Worm (Caenorhabditis elegans): ENCODE data around the gene sas-6.
A peak's percentile ranks its signal among the peaks of the same experiment; 100 is the strongest.

ce11 chrIV:13788652-13789051 lies at the start of gene sas-6, which contains the start of gene Y45F10D.7:
- TF ChIP-seq unc-62 (GFP tag; optimal IDR thresholded peaks at IDR 0.05 in 1 of 2) (peak in 1 of 2 experiments; percentile 40), unc-62 (tag; optimal IDR thresholded peaks at IDR 0.05) (no peak), fos-1 (tag; optimal IDR thresholded peaks at IDR 0.05) (no peak), aly-2 (tag; optimal IDR thresholded peaks at IDR 0.05) (no peak), lin-13 (GFP tag; optimal IDR thresholded peaks at IDR 0.05) (peak; percentile 61)
